Fruit fly (Drosophila melanogaster): Measurements from ENCODE around the gene Cpr64Ab.

Cpr64Ab gene

DNA sequence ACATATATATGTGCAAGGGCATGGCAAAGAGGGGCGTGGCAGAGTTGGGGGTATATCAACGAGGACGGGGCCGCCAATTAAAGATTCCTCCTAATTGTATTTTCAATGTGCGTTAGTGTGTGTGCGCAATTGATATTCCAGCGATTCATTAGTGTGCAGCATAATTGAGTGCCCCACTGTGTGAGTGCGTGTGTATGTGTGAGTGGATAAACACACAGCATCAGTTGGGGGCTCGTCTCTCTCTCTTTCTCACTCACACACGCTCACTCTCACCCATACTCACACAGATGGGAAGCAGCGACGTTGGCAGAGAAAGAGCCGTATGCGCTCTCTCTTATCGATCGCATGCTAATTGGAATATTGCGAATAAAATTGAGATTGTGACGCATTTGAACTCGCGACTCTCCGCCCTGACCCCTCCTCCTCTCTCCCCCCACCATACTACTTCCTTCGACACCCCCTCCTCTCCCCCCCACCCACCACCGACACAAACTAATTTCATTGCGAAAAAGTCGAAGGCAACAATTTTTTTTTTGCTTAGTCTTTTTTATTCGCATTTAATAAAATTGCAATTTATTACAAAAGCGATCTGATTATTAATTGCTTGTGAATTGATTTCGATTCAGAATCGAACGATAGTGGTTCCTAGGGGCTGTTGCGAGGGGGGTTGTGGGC, 22.4 kb upstream of the Cpr64Ab start:
- TF ChIP-seq tj (GFP tag; optimal IDR thresholded peaks at IDR 0.05), result peak; percentile 90
- peak; percentile 37 for TF ChIP-seq kay (GFP tag; ENCODE audit: borderline replicate concordance)
- peak; percentile 9 for TF ChIP-seq CG12768 (GFP tag; optimal IDR thresholded peaks at IDR 0.05)
- TF ChIP-seq CG5204 (GFP tag; optimal IDR thresholded peaks at IDR 0.05), result no peak
- no peak for TF ChIP-seq toe (GFP tag; optimal IDR thresholded peaks at IDR 0.05)
- TF ChIP-seq cic (GFP tag; optimal IDR thresholded peaks at IDR 0.05), result peak; percentile 91

DNA sequence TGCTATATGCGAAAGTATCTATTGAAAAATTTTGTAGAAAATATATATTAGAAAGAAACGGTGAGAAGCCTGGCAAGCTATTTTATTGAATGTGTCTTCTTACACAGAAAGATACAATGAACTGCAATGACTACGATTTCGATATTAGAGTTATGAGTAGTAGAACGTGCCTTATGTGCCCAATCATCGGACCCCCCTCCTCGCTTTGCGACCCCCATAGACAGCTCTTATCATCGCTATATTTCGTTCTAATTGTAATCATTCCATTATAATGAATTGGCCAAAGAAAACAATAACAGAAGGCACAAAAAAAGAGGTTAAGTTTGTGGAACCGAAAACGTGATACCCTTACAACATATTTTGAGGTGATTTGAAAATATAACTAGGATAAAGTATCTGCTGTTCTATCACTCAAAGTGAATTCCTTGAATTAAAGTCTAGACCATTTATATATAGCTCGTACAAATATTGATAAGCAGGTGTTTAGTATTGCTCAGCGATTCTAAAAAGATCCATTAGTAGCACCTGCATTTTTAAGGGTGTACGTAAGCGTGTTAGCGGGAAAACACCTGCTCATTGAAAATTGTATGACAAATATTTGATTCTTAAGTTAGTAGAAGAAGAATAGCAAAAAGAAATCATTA, 21.5 kb upstream of the Cpr64Ab start:
- no peak for TF ChIP-seq bab1 (GFP tag; optimal IDR thresholded peaks at IDR 0.05)
- TF ChIP-seq ovo (GFP tag; optimal IDR thresholded peaks at IDR 0.05), result no peak
- TF ChIP-seq kay (GFP tag; ENCODE audit: borderline replicate concordance), result peak; percentile 50

DNA sequence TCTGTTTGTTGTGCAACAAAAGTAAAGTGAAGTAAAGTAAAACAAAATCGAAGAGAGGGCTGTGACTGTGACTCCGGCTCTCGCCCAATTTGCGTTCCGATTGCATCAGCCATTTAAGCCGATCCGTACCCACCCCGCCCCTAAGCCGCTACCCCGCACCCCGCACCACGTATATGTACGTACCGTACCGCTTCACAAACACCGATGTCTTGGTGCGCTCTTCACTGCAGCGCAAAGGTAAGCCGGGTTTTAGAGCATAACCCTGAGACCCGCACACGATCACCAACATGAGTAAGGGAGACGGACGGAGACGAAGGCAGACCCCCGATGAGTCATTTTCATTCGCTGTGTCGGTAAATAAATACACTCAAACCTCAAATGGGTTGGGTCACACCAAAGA, 20.9 kb upstream of the Cpr64Ab start:
- no peak for TF ChIP-seq cic (GFP tag; optimal IDR thresholded peaks at IDR 0.05)
- peak; percentile 89 for TF ChIP-seq tj (GFP tag; optimal IDR thresholded peaks at IDR 0.05)
- TF ChIP-seq CG11617 (GFP tag; optimal IDR thresholded peaks at IDR 0.05), result no peak
- TF ChIP-seq cnc (optimal IDR thresholded peaks at IDR 0.05), result no peak
- no peak for TF ChIP-seq CG12768 (GFP tag; optimal IDR thresholded peaks at IDR 0.05)

DNA sequence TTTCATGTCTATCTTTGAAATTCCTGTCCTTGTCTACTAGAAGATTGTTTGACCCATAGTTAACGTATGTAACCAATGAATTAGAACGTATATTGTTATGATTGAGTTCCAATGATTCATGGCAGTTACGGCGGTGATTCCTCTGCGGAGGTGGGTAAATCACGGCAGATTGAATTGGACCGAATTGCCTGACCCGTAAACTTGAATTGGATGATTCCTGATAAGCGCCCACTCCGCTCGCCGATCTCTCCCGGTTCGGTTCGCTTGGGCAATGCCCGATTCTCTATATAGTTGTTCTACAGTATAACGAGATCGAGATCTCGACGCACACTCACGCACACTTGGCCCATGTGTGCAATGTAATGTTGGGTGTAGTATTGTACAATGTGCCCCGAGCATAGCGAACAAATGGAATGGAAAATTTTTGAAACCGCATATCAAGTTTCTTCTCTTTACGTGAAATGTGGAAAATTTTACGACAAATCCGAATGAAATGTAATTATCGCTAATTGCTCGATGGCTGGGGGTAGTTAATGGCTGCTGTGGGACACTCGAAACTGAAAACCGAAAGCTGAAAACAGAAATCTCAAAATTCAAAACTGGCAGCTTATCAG, 20.2 kb upstream of the Cpr64Ab start:
- TF ChIP-seq CG11617 (GFP tag; optimal IDR thresholded peaks at IDR 0.05) (no peak), CG7045 (GFP tag; optimal IDR thresholded peaks at IDR 0.05) (no peak), CG12768 (GFP tag; optimal IDR thresholded peaks at IDR 0.05) (no peak), cnc (optimal IDR thresholded peaks at IDR 0.05) (no peak), bab1 (GFP tag; optimal IDR thresholded peaks at IDR 0.05) (no peak), CG5204 (GFP tag; optimal IDR thresholded peaks at IDR 0.05) (no peak), cic (GFP tag; optimal IDR thresholded peaks at IDR 0.05) (no peak), CG1620 (GFP tag; optimal IDR thresholded peaks at IDR 0.05) (no peak), tj (GFP tag; optimal IDR thresholded peaks at IDR 0.05) (no peak), Clk (GFP tag; optimal IDR thresholded peaks at IDR 0.05) (no peak), CG7101 (tag; optimal IDR thresholded peaks at IDR 0.05) (no peak), Crg-1 (GFP tag; optimal IDR thresholded peaks at IDR 0.05) (no peak), CG14711 (tag; optimal IDR thresholded peaks at IDR 0.05) (no peak), Hr96 (GFP tag; optimal IDR thresholded peaks at IDR 0.05) (no peak), Mnt (GFP tag; optimal IDR thresholded peaks at IDR 0.05) (no peak), ovo (GFP tag; optimal IDR thresholded peaks at IDR 0.05) (no peak), pad (GFP tag; optimal IDR thresholded peaks at IDR 0.05) (no peak), kay (GFP tag; ENCODE audit: borderline replicate concordance) (no peak), toe (GFP tag; optimal IDR thresholded peaks at IDR 0.05) (no peak)

DNA sequence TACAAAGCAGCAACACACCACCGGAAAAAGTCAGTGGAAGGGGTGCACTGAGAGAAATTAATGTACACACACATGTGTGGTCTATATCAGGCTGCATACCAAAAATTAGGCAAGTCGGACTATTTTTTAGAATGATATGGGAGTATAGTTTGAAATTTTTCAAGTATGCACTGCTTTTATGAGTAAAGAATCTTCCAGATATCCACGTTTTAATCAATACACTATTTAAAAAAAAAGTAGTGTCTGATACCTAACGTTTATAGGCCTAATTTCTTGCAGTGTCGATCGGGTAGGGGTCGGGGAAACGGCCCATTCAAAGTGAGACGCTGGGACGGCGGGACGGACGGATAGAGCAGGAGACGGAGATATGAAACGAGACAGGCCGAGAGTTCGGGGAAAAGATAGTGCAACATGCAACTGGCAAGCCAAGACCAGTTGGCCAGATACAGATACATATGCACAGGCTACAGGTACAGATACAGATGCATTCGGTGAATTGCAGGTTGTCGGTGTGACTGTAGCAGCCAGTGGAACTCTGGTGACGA, 19.1 kb upstream of the Cpr64Ab start:
- no peak for TF ChIP-seq cnc (optimal IDR thresholded peaks at IDR 0.05)
- TF ChIP-seq CG7045 (GFP tag; optimal IDR thresholded peaks at IDR 0.05), result no peak
- TF ChIP-seq CG11617 (GFP tag; optimal IDR thresholded peaks at IDR 0.05), result no peak
- TF ChIP-seq CG12768 (GFP tag; optimal IDR thresholded peaks at IDR 0.05), result no peak
- TF ChIP-seq cic (GFP tag; optimal IDR thresholded peaks at IDR 0.05), result no peak
- TF ChIP-seq kay (GFP tag; ENCODE audit: borderline replicate concordance), result no peak
- peak; percentile 2 for TF ChIP-seq bab1 (GFP tag; optimal IDR thresholded peaks at IDR 0.05)
- no peak for TF ChIP-seq CG1620 (GFP tag; optimal IDR thresholded peaks at IDR 0.05)
- TF ChIP-seq Crg-1 (GFP tag; optimal IDR thresholded peaks at IDR 0.05), result no peak
- TF ChIP-seq Hr96 (GFP tag; optimal IDR thresholded peaks at IDR 0.05), result peak; percentile 43
- peak; percentile 12 for TF ChIP-seq pad (GFP tag; optimal IDR thresholded peaks at IDR 0.05)
- TF ChIP-seq CG33017 (tag; optimal IDR thresholded peaks at IDR 0.05), result no peak
- TF ChIP-seq ovo (GFP tag; optimal IDR thresholded peaks at IDR 0.05), result no peak
- peak; percentile 4 for TF ChIP-seq CG7101 (tag; optimal IDR thresholded peaks at IDR 0.05)
- TF ChIP-seq tj (GFP tag; optimal IDR thresholded peaks at IDR 0.05), result peak; percentile 3
- TF ChIP-seq Mnt (GFP tag; optimal IDR thresholded peaks at IDR 0.05), result no peak
- TF ChIP-seq CG14711 (tag; optimal IDR thresholded peaks at IDR 0.05), result no peak
- TF ChIP-seq toe (GFP tag; optimal IDR thresholded peaks at IDR 0.05), result no peak
- TF ChIP-seq Clk (GFP tag; optimal IDR thresholded peaks at IDR 0.05), result no peak
- no peak for TF ChIP-seq CG5204 (GFP tag; optimal IDR thresholded peaks at IDR 0.05)

DNA sequence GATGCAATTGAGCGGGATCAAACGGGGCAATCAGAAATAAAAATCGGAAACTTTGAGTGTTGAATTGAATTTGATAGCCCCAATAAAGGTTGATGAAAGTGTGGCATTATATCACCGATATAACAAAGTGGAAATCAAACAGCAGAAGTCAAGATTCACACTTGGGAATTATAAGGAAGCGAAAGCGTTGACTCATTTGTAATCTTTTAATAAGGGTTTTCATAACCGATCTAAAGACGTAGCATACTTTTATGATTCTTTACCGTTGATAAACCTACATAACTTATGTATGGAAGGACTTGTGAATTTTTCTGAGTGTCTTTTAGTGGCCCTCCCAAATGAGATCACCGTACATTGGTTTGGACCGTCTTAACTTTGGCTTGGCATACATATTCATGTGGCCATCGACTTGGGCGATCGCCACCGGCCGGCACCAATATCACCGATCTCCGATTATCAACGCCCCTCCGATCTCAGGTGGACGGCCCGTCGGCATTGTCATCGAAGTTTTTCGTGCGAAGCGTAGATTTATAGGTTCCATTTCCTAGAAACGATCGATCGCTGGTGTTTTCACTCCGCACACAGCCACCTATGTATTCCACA, 18.1 kb upstream of the Cpr64Ab start:
- TF ChIP-seq CG33017 (tag; optimal IDR thresholded peaks at IDR 0.05), result no peak
- no peak for TF ChIP-seq CG7045 (GFP tag; optimal IDR thresholded peaks at IDR 0.05)
- TF ChIP-seq CG12768 (GFP tag; optimal IDR thresholded peaks at IDR 0.05), result no peak
- no peak for TF ChIP-seq cic (GFP tag; optimal IDR thresholded peaks at IDR 0.05)
- no peak for TF ChIP-seq ovo (GFP tag; optimal IDR thresholded peaks at IDR 0.05)
- no peak for TF ChIP-seq Hr96 (GFP tag; optimal IDR thresholded peaks at IDR 0.05)
- no peak for TF ChIP-seq bab1 (GFP tag; optimal IDR thresholded peaks at IDR 0.05)
- no peak for TF ChIP-seq CG7101 (tag; optimal IDR thresholded peaks at IDR 0.05)
- TF ChIP-seq CG11617 (GFP tag; optimal IDR thresholded peaks at IDR 0.05), result no peak
- no peak for TF ChIP-seq pad (GFP tag; optimal IDR thresholded peaks at IDR 0.05)
- TF ChIP-seq Mnt (GFP tag; optimal IDR thresholded peaks at IDR 0.05), result no peak
- TF ChIP-seq tj (GFP tag; optimal IDR thresholded peaks at IDR 0.05), result no peak

Measured in whole organism, adult.